Worm (Caenorhabditis elegans) whole organism, L4 larva: ENCODE measurements around the gene C09H10.5.

ENCODE experiments used
- D1046.2 ChIP-seq: fragments of 200-800 bp; sonication (Bioruptor generic); IDR thresholded peaks from 2 replicates; pipeline ENCODE4 v1.3.6; 2022; ENCODE audit warnings: missing genetic modification characterization, missing compliant biosample characterization
- T20F7.1 ChIP-seq: fragments of 200-800 bp; sonication (Bioruptor generic); optimal IDR thresholded peaks from 2 replicates; lab custom pipeline; 2018; ENCODE audit warnings: mild to moderate bottlenecking, missing genetic modification characterization, missing compliant biosample characterization
- T26A8.4 ChIP-seq: fragments of 200-800 bp; sonication (Bioruptor generic); IDR thresholded peaks from 2 replicates; pipeline ENCODE4 v1.3.6; 2022; ENCODE audit warnings: missing genetic modification characterization, missing compliant biosample characterization
- Y48G9A.11 ChIP-seq: fragments of 200-800 bp; sonication (Bioruptor generic); IDR thresholded peaks from 2 replicates; pipeline ENCODE4 v1.3.6; 2022; ENCODE audit warnings: missing genetic modification reagents, missing genetic modification characterization, missing compliant biosample characterization
- ZK337.2 ChIP-seq: fragments of 200-800 bp; sonication (Bioruptor generic); IDR thresholded peaks from 2 replicates; pipeline ENCODE4 v1.3.6; 2022; ENCODE audit warnings: missing genetic modification reagents, missing genetic modification characterization, missing compliant biosample characterization
- aha-1 ChIP-seq: fragments of 150-350 bp; peaks from one replicate; lab custom pipeline; 2014; ENCODE audit warnings: missing biosample characterization, missing genetic modification characterization
- aly-2 ChIP-seq: sonication (generic microtip); optimal IDR thresholded peaks from 2 replicates; lab custom pipeline; 2018; ENCODE audit warnings: missing biosample characterization, missing genetic modification characterization
- attf-4 ChIP-seq: sonication (generic microtip); optimal IDR thresholded peaks from 3 replicates; lab custom pipeline; 2017; ENCODE audit warnings: missing biosample characterization, missing genetic modification characterization
- ceh-28 ChIP-seq: fragments of 150-350 bp; optimal IDR thresholded peaks from 2 replicates; lab custom pipeline; 2014; ENCODE audit warnings: missing biosample characterization, missing genetic modification reagents, missing genetic modification characterization
- ceh-44 ChIP-seq: fragments of 200-800 bp; sonication (Bioruptor generic); IDR thresholded peaks from 2 replicates; pipeline ENCODE4 v1.3.6; 2022; ENCODE audit warnings: missing genetic modification reagents, missing genetic modification characterization, missing compliant biosample characterization
- ceh-62 ChIP-seq: sonication (generic microtip); optimal IDR thresholded peaks from 2 replicates; lab custom pipeline; 2017; ENCODE audit warnings: missing biosample characterization, missing genetic modification characterization
- cey-2 ChIP-seq: sonication (generic microtip); optimal IDR thresholded peaks from 3 replicates; lab custom pipeline; 2017; ENCODE audit warnings: missing genetic modification characterization, mild to moderate bottlenecking, missing compliant biosample characterization, antibody characterized with exemption, borderline replicate concordance; ENCODE audit not compliant: insufficient read depth
- daf-12 ChIP-seq: fragments of 150-350 bp; optimal IDR thresholded peaks from 2 replicates; lab custom pipeline; 2014; ENCODE audit warnings: missing biosample characterization, missing genetic modification reagents, missing genetic modification characterization
- daf-16 ChIP-seq, 3 experiments: sonication (generic microtip); optimal IDR thresholded peaks; 2 replicates each; lab custom pipeline; 2016 to 2017; ENCODE audit warnings: missing genetic modification characterization in 3 of 3, missing genetic modification reagents in 3 of 3, mild to moderate bottlenecking in 2 of 3, missing compliant biosample characterization in 2 of 3, missing biosample characterization in 1 of 3, moderate library complexity in 1 of 3
- daf-8 ChIP-seq: fragments of 200-800 bp; sonication (Bioruptor generic); IDR thresholded peaks from 2 replicates; pipeline ENCODE4 v1.3.6; 2022; ENCODE audit warnings: missing genetic modification characterization, missing compliant biosample characterization
- dpl-1 ChIP-seq: fragments of 150-350 bp; optimal IDR thresholded peaks from 2 replicates; lab custom pipeline; 2014; ENCODE audit warnings: missing biosample characterization, missing genetic modification reagents, missing genetic modification characterization
- egl-43 ChIP-seq: fragments of 200-800 bp; sonication (Bioruptor generic); IDR thresholded peaks from 2 replicates; pipeline ENCODE4 v1.3.6; 2022; ENCODE audit warnings: missing genetic modification reagents, missing genetic modification characterization, missing compliant biosample characterization
- fkh-10 ChIP-seq: fragments of 150-350 bp; optimal IDR thresholded peaks from 2 replicates; lab custom pipeline; 2014; ENCODE audit warnings: missing biosample characterization, missing genetic modification reagents, missing genetic modification characterization
- hif-1 ChIP-seq, 2 experiments: sonication (generic microtip); optimal IDR thresholded peaks; 2 replicates each; lab custom pipeline; 2016 to 2017; ENCODE audit warnings: missing compliant biosample characterization in 2 of 2, missing genetic modification characterization in 2 of 2, missing genetic modification reagents in 2 of 2, missing genotype in 2 of 2, mild to moderate bottlenecking in 1 of 2
- hlh-11 ChIP-seq: fragments of 200-800 bp; sonication (Bioruptor generic); optimal IDR thresholded peaks from 2 replicates; lab custom pipeline; 2018; ENCODE audit warnings: mild to moderate bottlenecking, missing genetic modification characterization, missing compliant biosample characterization
- hlh-30 ChIP-seq: sonication (generic microtip); optimal IDR thresholded peaks from 2 replicates; lab custom pipeline; 2017; ENCODE audit warnings: antibody characterized with exemption, mild to moderate bottlenecking, missing genetic modification characterization, missing compliant biosample characterization; ENCODE audit not compliant: insufficient read depth
- hmg-1.1 ChIP-seq: fragments of 200-800 bp; sonication (Bioruptor generic); IDR thresholded peaks from 2 replicates; pipeline ENCODE4 v1.3.6; 2022; ENCODE audit warnings: missing genetic modification reagents, missing genetic modification characterization, missing compliant biosample characterization
- jun-1 ChIP-seq: fragments of 150-350 bp; optimal IDR thresholded peaks from 2 replicates; lab custom pipeline; 2014; ENCODE audit warnings: missing biosample characterization, missing genetic modification reagents, missing genetic modification characterization
- lin-13 ChIP-seq: fragments of 150-350 bp; optimal IDR thresholded peaks from 2 replicates; lab custom pipeline; 2014; ENCODE audit warnings: missing biosample characterization, missing genetic modification reagents, missing genetic modification characterization
- lin-15B ChIP-seq: fragments of 150-350 bp; sonication (generic microtip); optimal IDR thresholded peaks from 3 replicates; lab custom pipeline; 2014; ENCODE audit warnings: missing biosample characterization, missing genetic modification characterization
- lin-38 ChIP-seq: fragments of 200-800 bp; sonication (Bioruptor generic); IDR thresholded peaks from 2 replicates; pipeline ENCODE4 v1.3.6; 2022; ENCODE audit warnings: missing genetic modification reagents, missing genetic modification characterization, missing compliant biosample characterization
- lin-39 ChIP-seq: fragments of 150-350 bp; optimal IDR thresholded peaks from 2 replicates; lab custom pipeline; 2014; ENCODE audit warnings: missing biosample characterization, missing genetic modification reagents, missing genetic modification characterization
- lir-3 ChIP-seq: sonication (generic microtip); optimal IDR thresholded peaks from 2 replicates; lab custom pipeline; 2016; ENCODE audit warnings: mild to moderate bottlenecking, missing genetic modification characterization, missing compliant biosample characterization
- lsy-2 ChIP-seq, 2 experiments: fragments of 150-350 bp in 1 of 2; sonication (generic microtip) in 1 of 2; optimal IDR thresholded peaks; 2 replicates each; lab custom pipeline; 2014 to 2017; ENCODE audit warnings: missing biosample characterization in 2 of 2, missing genetic modification characterization in 2 of 2
- mdl-1 ChIP-seq, 2 experiments: fragments of 150-350 bp in 1 of 2; sonication (generic microtip) in 1 of 2; optimal IDR thresholded peaks; 2 replicates each; lab custom pipeline; 2014 to 2017; ENCODE audit warnings: missing biosample characterization in 2 of 2, missing genetic modification characterization in 2 of 2
- mdt-29 ChIP-seq: fragments of 200-800 bp; sonication (Bioruptor generic); IDR thresholded peaks from 2 replicates; pipeline ENCODE4 v1.3.6; 2022; ENCODE audit warnings: missing genetic modification reagents, missing genetic modification characterization, missing compliant biosample characterization
- mep-1 ChIP-seq: fragments of 150-350 bp; sonication (generic microtip); optimal IDR thresholded peaks from 3 replicates; lab custom pipeline; 2014; ENCODE audit warnings: missing biosample characterization, missing genetic modification characterization
- mes-2 ChIP-seq: sonication (generic microtip); optimal IDR thresholded peaks from 2 replicates; lab custom pipeline; 2016; ENCODE audit warnings: missing genotype, mild to moderate bottlenecking, missing genetic modification characterization, missing compliant biosample characterization; ENCODE audit not compliant: poor library complexity, severe bottlenecking
- mxl-3 ChIP-seq: fragments of 200-800 bp; sonication (Bioruptor generic); optimal IDR thresholded peaks from 2 replicates; lab custom pipeline; 2018; ENCODE audit warnings: mild to moderate bottlenecking, missing genetic modification characterization, missing compliant biosample characterization
- nhr-102 ChIP-seq: sonication (generic microtip); optimal IDR thresholded peaks from 2 replicates; lab custom pipeline; 2016; ENCODE audit warnings: mild to moderate bottlenecking, missing genetic modification characterization, moderate library complexity, missing compliant biosample characterization
- nhr-28 ChIP-seq: fragments of 150-350 bp; optimal IDR thresholded peaks from 2 replicates; lab custom pipeline; 2014; ENCODE audit warnings: missing biosample characterization, missing genetic modification characterization
- nhr-6 ChIP-seq: fragments of 150-350 bp; optimal IDR thresholded peaks from 2 replicates; lab custom pipeline; 2014; ENCODE audit warnings: missing biosample characterization, missing genetic modification characterization
- nhr-77 ChIP-seq: fragments of 150-350 bp; optimal IDR thresholded peaks from 2 replicates; lab custom pipeline; 2014; ENCODE audit warnings: missing biosample characterization, missing genetic modification characterization
- php-3 ChIP-seq: fragments of 200-800 bp; sonication (Bioruptor generic); IDR thresholded peaks from 2 replicates; pipeline ENCODE4 v1.3.6; 2022; ENCODE audit warnings: missing genetic modification reagents, missing genetic modification characterization, missing compliant biosample characterization
- saeg-2 ChIP-seq: fragments of 200-800 bp; sonication (Bioruptor generic); IDR thresholded peaks from 2 replicates; pipeline ENCODE4 v1.3.6; 2022; ENCODE audit warnings: missing genetic modification reagents, missing genetic modification characterization, missing compliant biosample characterization
- sdz-12 ChIP-seq: fragments of 200-800 bp; sonication (Bioruptor generic); optimal IDR thresholded peaks from 2 replicates; lab custom pipeline; 2018; ENCODE audit warnings: mild to moderate bottlenecking, missing genetic modification characterization, missing compliant biosample characterization
- skn-1 ChIP-seq: fragments of 150-350 bp; optimal IDR thresholded peaks from 2 replicates; lab custom pipeline; 2014; ENCODE audit warnings: missing biosample characterization, missing genetic modification characterization
- snpc-1.2 ChIP-seq: fragments of 200-800 bp; sonication (Bioruptor generic); IDR thresholded peaks from 2 replicates; pipeline ENCODE4 v1.3.6; 2022; ENCODE audit warnings: missing genetic modification reagents, missing genetic modification characterization, missing compliant biosample characterization
- snpc-4 ChIP-seq: fragments of 150-350 bp; optimal IDR thresholded peaks from 2 replicates; lab custom pipeline; 2014; ENCODE audit warnings: missing biosample characterization, missing genetic modification characterization
- spr-1 ChIP-seq: sonication (generic microtip); optimal IDR thresholded peaks from 2 replicates; lab custom pipeline; 2016; ENCODE audit warnings: mild to moderate bottlenecking, missing genetic modification characterization, missing compliant biosample characterization
- unc-130 ChIP-seq: sonication (generic microtip); optimal IDR thresholded peaks from 2 replicates; lab custom pipeline; 2016; ENCODE audit warnings: missing genetic modification reagents, missing genetic modification characterization, missing compliant biosample characterization
- unc-39 ChIP-seq: sonication (generic microtip); optimal IDR thresholded peaks from 2 replicates; lab custom pipeline; 2017; ENCODE audit warnings: missing biosample characterization, missing genetic modification characterization
- vab-7 ChIP-seq: fragments of 200-800 bp; sonication (Bioruptor generic); IDR thresholded peaks from 2 replicates; pipeline ENCODE4 v1.3.6; 2022; ENCODE audit warnings: missing genetic modification reagents, missing genetic modification characterization, missing compliant biosample characterization
- zip-11 ChIP-seq: fragments of 200-800 bp; sonication (Bioruptor generic); IDR thresholded peaks from 2 replicates; pipeline ENCODE4 v1.3.6; 2022; ENCODE audit warnings: missing genetic modification characterization, missing compliant biosample characterization
- zip-2 ChIP-seq: fragments of 150-350 bp; optimal IDR thresholded peaks from 2 replicates; lab custom pipeline; 2014; ENCODE audit warnings: missing biosample characterization, missing genetic modification characterization

The C09H10.5 gene

ce11 chrII:11134828-11135227 lies 31.3 kb upstream of the C09H10.5 start, which contains the start of gene F40F8.5:
Gene F40F8.5, minus strand, starts transcription at chrII:11134928.
- no peak for TF ChIP-seq zip-2 (tag; lab: Kevin White, UChicago)
- TF ChIP-seq aly-2 (tag; lab: Kevin White, UChicago) = no peak
- TF ChIP-seq, all 104 proteins: peak for 0

ce11 chrII:11132542-11132941 lies 29.0 kb upstream of the C09H10.5 start, which contains the start of gene F40F8.11:
Gene F40F8.11, minus strand, starts transcription at chrII:11132590.
- TF ChIP-seq fkh-10 (no peak), T20F7.1 (no peak), daf-16 (GFP tag; optimal IDR thresholded peaks at IDR 0.05; lab: Kevin White, UChicago) (peak in 1 of 2 experiments; percentile 44), daf-16 (tag; optimal IDR thresholded peaks at IDR 0.05; lab: Kevin White, UChicago) (peak; percentile 32), spr-1 (tag; lab: Kevin White, UChicago) (no peak), zip-11 (no peak), hmg-1.1 (GFP tag; lab: Robert Waterston, UW) (no peak), unc-130 (GFP tag; lab: Kevin White, UChicago) (no peak), lsy-2 (tag; optimal IDR thresholded peaks at IDR 0.05; lab: Kevin White, UChicago) (peak in 1 of 2 experiments; percentile 82), lin-38 (GFP tag; lab: Robert Waterston, UW) (peak; percentile 93), ZK337.2 (no peak), mep-1 (peak; percentile 21), nhr-6 (tag; lab: Kevin White, UChicago) (no peak), mes-2 (peak; percentile 68), attf-4 (no peak), mxl-3 (GFP tag; lab: Kevin White, UChicago) (no peak), lin-15B (tag; lab: Kevin White, UChicago) (no peak), ceh-62 (tag; lab: Kevin White, UChicago) (no peak), snpc-1.2 (GFP tag; lab: Robert Waterston, UW) (no peak), daf-12 (no peak), sdz-12 (GFP tag; lab: Kevin White, UChicago) (no peak), hif-1 (tag; optimal IDR thresholded peaks at IDR 0.05; lab: Kevin White, UChicago) (no peak), T26A8.4 (no peak), cey-2 (tag; lab: Kevin White, UChicago) (no peak), nhr-28 (peak; percentile 1), lir-3 (no peak), dpl-1 (GFP tag; lab: Kevin White, UChicago) (peak; percentile 86), lin-39 (tag; lab: Kevin White, UChicago) (no peak), mdl-1 (tag; optimal IDR thresholded peaks at IDR 0.05; lab: Kevin White, UChicago) (no peak), lin-13 (no peak), nhr-102 (tag; lab: Kevin White, UChicago) (peak; percentile 11), egl-43 (GFP tag; lab: Robert Waterston, UW) (no peak), ceh-28 (tag; lab: Kevin White, UChicago) (no peak), saeg-2 (GFP tag; lab: Robert Waterston, UW) (no peak), aha-1 (tag; lab: Kevin White, UChicago) (peak; percentile 8), vab-7 (GFP tag; lab: Robert Waterston, UW) (no peak), jun-1 (tag; lab: Kevin White, UChicago) (no peak), snpc-4 (tag; lab: Kevin White, UChicago) (no peak), hlh-11 (tag; lab: Kevin White, UChicago) (no peak), unc-39 (tag; lab: Kevin White, UChicago) (no peak), D1046.2 (GFP tag; lab: Robert Waterston, UW) (no peak), daf-8 (GFP tag; lab: Robert Waterston, UW) (no peak), hlh-30 (tag; lab: Kevin White, UChicago) (peak; percentile 25), mdt-29 (GFP tag; lab: Robert Waterston, UW) (no peak), nhr-77 (tag; lab: Kevin White, UChicago) (peak; percentile 23), skn-1 (tag; lab: Kevin White, UChicago) (no peak), Y48G9A.11 (GFP tag; lab: Robert Waterston, UW) (no peak), php-3 (GFP tag; lab: Robert Waterston, UW) (no peak), ceh-44 (GFP tag; lab: Robert Waterston, UW) (no peak)
